Fruit fly (Drosophila melanogaster): ENCODE measurements around the gene dnk.
A peak's percentile ranks its signal among the peaks of the same experiment; 100 is the strongest.

dnk gene

dm6 chr3R:18985114-18985785 lies 4.5 kb downstream of the dnk start (continued):
- no peak for TF ChIP-seq CG10321 (GFP tag; IDR thresholded peaks at IDR 0.05)
- no peak for TF ChIP-seq CG4404 (GFP tag; IDR thresholded peaks at IDR 0.05)
- TF ChIP-seq CG6683 (GFP tag; optimal IDR thresholded peaks at IDR 0.05), result peak; percentile 38
- peak; percentile 26 for TF ChIP-seq Sox102F (GFP tag; optimal IDR thresholded peaks at IDR 0.05)
- no peak for TF ChIP-seq ato (GFP tag; IDR thresholded peaks at IDR 0.05; ENCODE audit: partially characterized antibody)
- no peak for TF ChIP-seq ems (GFP tag; optimal IDR thresholded peaks at IDR 0.05)
- no peak for TF ChIP-seq ewg (GFP tag; optimal IDR thresholded peaks at IDR 0.05)
- TF ChIP-seq CG8290 (GFP tag; optimal IDR thresholded peaks at IDR 0.05), result no peak
- TF ChIP-seq CG8290 (tag; optimal IDR thresholded peaks at IDR 0.05), result no peak
- no peak for TF ChIP-seq insv (GFP tag; optimal IDR thresholded peaks at IDR 0.05)
- TF ChIP-seq Drgx (GFP tag; IDR thresholded peaks at IDR 0.05), result peak; percentile 42; the same call in 1 of the 2 replicates
- no peak for TF ChIP-seq Dp (GFP tag; optimal IDR thresholded peaks at IDR 0.05)
- TF ChIP-seq CG33213 (GFP tag; optimal IDR thresholded peaks at IDR 0.05), result no peak
- TF ChIP-seq CG11085 (GFP tag; IDR thresholded peaks at IDR 0.05), result no peak; the same call in 1 of the 2 replicates
- no peak for TF ChIP-seq Atf-2 (GFP tag; optimal IDR thresholded peaks at IDR 0.05)
- TF ChIP-seq CG4282 (GFP tag; optimal IDR thresholded peaks at IDR 0.05), result no peak
- TF ChIP-seq Abd-B (GFP tag; optimal IDR thresholded peaks at IDR 0.05), result no peak
- TF ChIP-seq dmrt11E (tag; optimal IDR thresholded peaks at IDR 0.05), result no peak
- TF ChIP-seq dmrt99B (tag; optimal IDR thresholded peaks at IDR 0.05), result peak; percentile 54
- no peak for TF ChIP-seq corto (GFP tag; optimal IDR thresholded peaks at IDR 0.05)
- no peak for TF ChIP-seq nerfin-1 (tag; optimal IDR thresholded peaks at IDR 0.05)
- no peak for TF ChIP-seq Six4 (GFP tag; optimal IDR thresholded peaks at IDR 0.05)
- no peak for TF ChIP-seq Lhr (GFP tag; optimal IDR thresholded peaks at IDR 0.05)
- TF ChIP-seq trh (GFP tag; optimal IDR thresholded peaks at IDR 0.05), result no peak
- no peak for TF ChIP-seq eyg (GFP tag; optimal IDR thresholded peaks at IDR 0.05)
- TF ChIP-seq Chrac-16 (GFP tag; optimal IDR thresholded peaks at IDR 0.05), result peak; percentile 9
- TF ChIP-seq CG7928 (GFP tag; optimal IDR thresholded peaks at IDR 0.05), result no peak
- no peak for TF ChIP-seq CG10565 (GFP tag; optimal IDR thresholded peaks at IDR 0.05)
- TF ChIP-seq CG4424 (GFP tag; optimal IDR thresholded peaks at IDR 0.05), result peak; percentile 18
- no peak for TF ChIP-seq Hr39 (optimal IDR thresholded peaks at IDR 0.05)
- TF ChIP-seq CG4360 (GFP tag; IDR thresholded peaks at IDR 0.05), result no peak
- peak; percentile 34 for TF ChIP-seq CG13775 (GFP tag; optimal IDR thresholded peaks at IDR 0.05)
- no peak for TF ChIP-seq stc (GFP tag; IDR thresholded peaks at IDR 0.05)
- TF ChIP-seq lov (optimal IDR thresholded peaks at IDR 0.05), result no peak
- TF ChIP-seq lov (GFP tag; IDR thresholded peaks at IDR 0.05), result no peak
- no peak for TF ChIP-seq CG1647 (GFP tag; optimal IDR thresholded peaks at IDR 0.05)
- TF ChIP-seq ken (GFP tag; IDR thresholded peaks at IDR 0.05), result no peak
- TF ChIP-seq Sry-δ (GFP tag; optimal IDR thresholded peaks at IDR 0.05), result no peak
- no peak for TF ChIP-seq CG10366 (GFP tag; IDR thresholded peaks at IDR 0.05)
- no peak for TF ChIP-seq Scr (GFP tag; IDR thresholded peaks at IDR 0.05; ENCODE audit: partially characterized antibody)
- TF ChIP-seq Hand (GFP tag; optimal IDR thresholded peaks at IDR 0.05), result peak; percentile 64
- TF ChIP-seq NFAT (GFP tag; IDR thresholded peaks at IDR 0.05), result no peak
- TF ChIP-seq NC2β (GFP tag; optimal IDR thresholded peaks at IDR 0.05), result no peak
- TF ChIP-seq gem (tag; optimal IDR thresholded peaks at IDR 0.05), result peak; percentile 71
- TF ChIP-seq cas (GFP tag; IDR thresholded peaks at IDR 0.05), result no peak
- no peak for TF ChIP-seq az2 (GFP tag; optimal IDR thresholded peaks at IDR 0.05)
- TF ChIP-seq sens-2 (GFP tag; IDR thresholded peaks at IDR 0.05), result no peak
- TF ChIP-seq repo (GFP tag; optimal IDR thresholded peaks at IDR 0.05), result no peak
- peak; percentile 42 for TF ChIP-seq CG6765 (GFP tag; optimal IDR thresholded peaks at IDR 0.05)
- no peak for TF ChIP-seq nom (GFP tag; optimal IDR thresholded peaks at IDR 0.05)
- TF ChIP-seq Neu2 (GFP tag; optimal IDR thresholded peaks at IDR 0.05; ENCODE audit: borderline replicate concordance), result no peak
- no peak for TF ChIP-seq B-H1 (GFP tag; IDR thresholded peaks at IDR 0.05)

Data from whole organism, embryonic.